Fruit fly (Drosophila melanogaster): Measurements from ENCODE around the gene ND-13B.

DNA sequence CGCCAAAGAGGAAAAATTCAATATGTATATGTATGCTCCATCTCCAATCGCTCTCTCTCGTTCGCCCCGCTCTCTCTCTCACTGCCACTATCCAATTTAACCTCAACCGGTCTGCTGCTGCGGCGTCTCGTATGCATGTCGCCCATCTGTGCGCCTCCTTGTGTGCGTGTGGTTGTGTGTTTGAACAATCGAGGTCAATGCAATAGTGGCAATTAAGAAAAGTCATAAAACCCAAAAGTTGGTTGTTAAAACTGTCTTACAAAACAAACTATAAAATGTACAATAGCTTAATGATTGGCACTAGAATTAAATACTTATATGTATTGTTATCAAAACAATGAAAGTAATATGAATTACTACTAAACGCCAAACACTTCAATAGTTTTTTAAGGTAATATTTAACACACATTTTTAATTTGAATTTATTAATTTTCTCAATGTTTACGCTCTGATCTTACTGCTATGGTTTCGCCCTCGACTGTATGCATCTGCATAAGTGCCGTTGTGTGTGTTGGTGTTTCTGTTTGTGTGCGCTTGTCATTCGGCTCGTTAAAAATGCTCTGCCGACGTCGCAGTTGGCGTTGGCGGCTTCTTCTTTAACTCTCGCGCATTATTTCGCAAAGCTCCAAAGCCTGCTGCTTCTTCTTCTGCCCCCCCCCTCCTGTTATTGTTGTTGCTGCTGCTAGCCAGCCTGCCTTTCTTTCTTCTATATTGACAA, 28.3 kb downstream of the ND-13B start:
- TF ChIP-seq Dll (optimal IDR thresholded peaks at IDR 0.05) (no peak), usp (GFP tag; optimal IDR thresholded peaks at IDR 0.05) (no peak), psq (optimal IDR thresholded peaks at IDR 0.05) (no peak), CG8478 (optimal IDR thresholded peaks at IDR 0.05) (no peak)
